Worm (Caenorhabditis elegans) whole organism, young adult: ENCODE measurements around the gene C53C11.2.

Experiments used
- B0336.3 ChIP-seq: fragments of 200-800 bp; sonication (Bioruptor generic); IDR thresholded peaks from 2 replicates; pipeline ENCODE4 v1.3.6; 2022; ENCODE audit warnings: missing genetic modification characterization, missing compliant biosample characterization
- F33H1.4 ChIP-seq: fragments of 200-800 bp; sonication (Bioruptor generic); IDR thresholded peaks from 2 replicates; pipeline ENCODE4 v1.3.6; 2022; ENCODE audit warnings: missing genetic modification reagents, missing genetic modification characterization, missing compliant biosample characterization
- K12H6.12 ChIP-seq: fragments of 200-800 bp; sonication (Bioruptor generic); optimal IDR thresholded peaks from 2 replicates; lab custom pipeline; 2018; ENCODE audit warnings: mild to moderate bottlenecking, missing genetic modification characterization, missing compliant biosample characterization
- aptf-2 ChIP-seq: fragments of 200-800 bp; sonication (Bioruptor generic); conservative IDR thresholded peaks from 2 replicates; pipeline ENCODE4 v1.3.6; 2022; ENCODE audit warnings: missing genetic modification reagents, missing genetic modification characterization, missing compliant biosample characterization
- ets-4 ChIP-seq: fragments of 200-800 bp; sonication (Bioruptor generic); optimal IDR thresholded peaks from 2 replicates; lab custom pipeline; 2018; ENCODE audit warnings: mild to moderate bottlenecking, missing genetic modification characterization, missing compliant biosample characterization
- let-526 ChIP-seq: fragments of 200-800 bp; sonication (Bioruptor generic); IDR thresholded peaks from 2 replicates; pipeline ENCODE4 v1.3.6; 2022; ENCODE audit warnings: missing genetic modification reagents, missing genetic modification characterization, missing compliant biosample characterization
- snpc-4 ChIP-seq, 5 experiments: fragments of 150-350 bp in 1 of 5; sonication (generic microtip) in 4 of 5; optimal IDR thresholded peaks; 2 replicates each; lab custom pipeline; 2014 to 2018; ENCODE audit warnings: missing genetic modification characterization in 5 of 5, missing biosample characterization in 3 of 5, antibody characterized with exemption in 2 of 5, mild to moderate bottlenecking in 2 of 5, missing compliant biosample characterization in 2 of 5, missing genotype in 2 of 5, moderate library complexity in 2 of 5, missing genetic modification reagents in 1 of 5
- xnd-1 ChIP-seq: sonication (generic microtip); optimal IDR thresholded peaks from 2 replicates; lab custom pipeline; 2016; ENCODE audit warnings: missing genotype, missing genetic modification reagents, missing genetic modification characterization, missing compliant biosample characterization

- TF ChIP-seq F33H1.4 (GFP tag; lab: Robert Waterston, UW) (no peak), aptf-2 (no peak), xnd-1 (tag; lab: Kevin White, UChicago) (no peak), snpc-4 (GFP tag; optimal IDR thresholded peaks at IDR 0.05; lab: Kevin White, UChicago) (no peak), snpc-4 (tag; optimal IDR thresholded peaks at IDR 0.05; lab: Kevin White, UChicago) (no peak), K12H6.12 (tag; lab: Kevin White, UChicago) (no peak), let-526 (GFP tag; lab: Robert Waterston, UW) (no peak), ets-4 (GFP tag; lab: Kevin White, UChicago) (no peak), B0336.3 (GFP tag; lab: Robert Waterston, UW) (no peak)
Measured at ce11 chrX:17333752-17334151, 2.7 kb upstream of the C53C11.2 start, which contains the start of gene C53C11.5.
